Worm (Caenorhabditis elegans) whole organism, mixed stage, embryonic: ENCODE results near the gene spig-7.

Experiments used
- M03D4.4 ChIP-seq: sonication (generic microtip); optimal IDR thresholded peaks from 2 replicates; lab custom pipeline; 2017; ENCODE audit warnings: mild to moderate bottlenecking, missing genetic modification characterization, missing compliant biosample characterization
- bed-3 ChIP-seq: fragments of 200-800 bp; sonication (Bioruptor generic); optimal IDR thresholded peaks from 3 replicates; lab custom pipeline; 2018; ENCODE audit warnings: mild to moderate bottlenecking, missing genetic modification characterization, moderate library complexity, missing compliant biosample characterization
- blmp-1 ChIP-seq: fragments of 150-350 bp; optimal IDR thresholded peaks from 2 replicates; lab custom pipeline; 2014; ENCODE audit warnings: missing biosample characterization, missing genetic modification characterization
- ceh-39 ChIP-seq: fragments of 150-350 bp; optimal IDR thresholded peaks from 2 replicates; lab custom pipeline; 2014; ENCODE audit warnings: missing biosample characterization, missing genetic modification characterization
- ceh-43 ChIP-seq: fragments of 200-800 bp; sonication (Bioruptor generic); optimal IDR thresholded peaks from 2 replicates; lab custom pipeline; 2018; ENCODE audit warnings: mild to moderate bottlenecking, missing genetic modification characterization, moderate library complexity, missing compliant biosample characterization
- ceh-83 ChIP-seq: fragments of 200-800 bp; sonication (Bioruptor generic); optimal IDR thresholded peaks from 2 replicates; lab custom pipeline; 2018; ENCODE audit warnings: mild to moderate bottlenecking, missing genetic modification characterization, missing compliant biosample characterization
- ces-1 ChIP-seq: fragments of 150-350 bp; optimal IDR thresholded peaks from 2 replicates; lab custom pipeline; 2014; ENCODE audit warnings: missing biosample characterization, missing genetic modification reagents, missing genetic modification characterization
- cnd-1 ChIP-seq: fragments of 200-800 bp; sonication (Bioruptor generic); optimal IDR thresholded peaks from 2 replicates; lab custom pipeline; 2018; ENCODE audit warnings: mild to moderate bottlenecking, missing genetic modification characterization, missing compliant biosample characterization
- elt-3 ChIP-seq: fragments of 150-350 bp; optimal IDR thresholded peaks from 2 replicates; lab custom pipeline; 2014; ENCODE audit warnings: missing biosample characterization, missing genetic modification characterization
- flh-1 ChIP-seq: fragments of 200-800 bp; sonication (Bioruptor generic); optimal IDR thresholded peaks from 2 replicates; lab custom pipeline; 2018; ENCODE audit warnings: mild to moderate bottlenecking, missing genetic modification characterization, moderate library complexity, missing compliant biosample characterization
- ham-2 ChIP-seq: fragments of 200-800 bp; sonication (Bioruptor generic); optimal IDR thresholded peaks from 2 replicates; lab custom pipeline; 2018; ENCODE audit warnings: mild to moderate bottlenecking, missing genetic modification characterization, missing compliant biosample characterization
- hlh-1 ChIP-seq: fragments of 150-350 bp; optimal IDR thresholded peaks from 2 replicates; lab custom pipeline; 2014; ENCODE audit warnings: missing biosample characterization, missing genetic modification reagents, missing genetic modification characterization
- lin-13 ChIP-seq: fragments of 150-350 bp; optimal IDR thresholded peaks from 2 replicates; lab custom pipeline; 2014; ENCODE audit warnings: missing biosample characterization, missing genetic modification characterization
- lin-32 ChIP-seq: fragments of 200-800 bp; sonication (Bioruptor generic); optimal IDR thresholded peaks from 2 replicates; lab custom pipeline; 2018; ENCODE audit warnings: mild to moderate bottlenecking, missing genetic modification characterization, missing compliant biosample characterization
- lsy-2 ChIP-seq: fragments of 150-350 bp; optimal IDR thresholded peaks from 2 replicates; lab custom pipeline; 2014; ENCODE audit warnings: missing biosample characterization, missing genetic modification characterization
- mab-5 ChIP-seq: fragments of 150-350 bp; optimal IDR thresholded peaks from 2 replicates; lab custom pipeline; 2014; ENCODE audit warnings: missing biosample characterization, missing genetic modification characterization
- nhr-12 ChIP-seq: fragments of 150-350 bp; optimal IDR thresholded peaks from 2 replicates; lab custom pipeline; 2014; ENCODE audit warnings: missing biosample characterization, missing genetic modification characterization
- nhr-2 ChIP-seq: fragments of 150-350 bp; optimal IDR thresholded peaks from 2 replicates; lab custom pipeline; 2014; ENCODE audit warnings: missing biosample characterization, missing genetic modification characterization
- nhr-237 ChIP-seq: fragments of 150-350 bp; optimal IDR thresholded peaks from 2 replicates; lab custom pipeline; 2014; ENCODE audit warnings: missing biosample characterization, missing genetic modification characterization
- nhr-28 ChIP-seq: fragments of 150-350 bp; optimal IDR thresholded peaks from 2 replicates; lab custom pipeline; 2014; ENCODE audit warnings: missing biosample characterization, missing genetic modification characterization
- nhr-76 ChIP-seq: sonication (generic microtip); optimal IDR thresholded peaks from 2 replicates; lab custom pipeline; 2017; ENCODE audit warnings: missing biosample characterization, missing genetic modification characterization
- sem-2 ChIP-seq: fragments of 200-800 bp; sonication (Bioruptor generic); optimal IDR thresholded peaks from 2 replicates; lab custom pipeline; 2018; ENCODE audit warnings: mild to moderate bottlenecking, missing genetic modification characterization, missing compliant biosample characterization
- sptf-1 ChIP-seq: sonication (generic microtip); optimal IDR thresholded peaks from 2 replicates; lab custom pipeline; 2017; ENCODE audit warnings: mild to moderate bottlenecking, missing genetic modification characterization, moderate library complexity, missing compliant biosample characterization
- tbx-8 ChIP-seq: fragments of 200-800 bp; sonication (Bioruptor generic); optimal IDR thresholded peaks from 2 replicates; lab custom pipeline; 2018; ENCODE audit warnings: mild to moderate bottlenecking, missing genetic modification characterization, moderate library complexity, missing compliant biosample characterization
- unc-120 ChIP-seq: sonication (generic microtip); optimal IDR thresholded peaks from 2 replicates; lab custom pipeline; 2017; ENCODE audit warnings: missing genetic modification characterization, missing compliant biosample characterization; ENCODE audit not compliant: poor library complexity, severe bottlenecking
- unc-39 ChIP-seq: fragments of 150-350 bp; optimal IDR thresholded peaks from 2 replicates; lab custom pipeline; 2014; ENCODE audit warnings: missing biosample characterization, missing genetic modification characterization
- unc-62 ChIP-seq: fragments of 150-350 bp; optimal IDR thresholded peaks from 2 replicates; lab custom pipeline; 2014; ENCODE audit warnings: missing biosample characterization, missing genetic modification reagents, missing genetic modification characterization
- ztf-11 ChIP-seq: fragments of 150-350 bp; optimal IDR thresholded peaks from 2 replicates; lab custom pipeline; 2014; ENCODE audit warnings: missing biosample characterization, missing genetic modification characterization

spig-7 gene

ce11 chrV:1451334-1451733, 43.2 kb upstream of the spig-7 start, which contains the start of gene srj-23:
Gene srj-23 (plus strand): TSS chrV:1451634.
- TF ChIP-seq M03D4.4 (tag; lab: Kevin White, UChicago) (no peak), ceh-83 (no peak), ham-2 (GFP tag; lab: Kevin White, UChicago) (no peak), sem-2 (no peak), nhr-12 (tag; lab: Kevin White, UChicago) (no peak), blmp-1 (tag; lab: Kevin White, UChicago) (no peak), ces-1 (GFP tag; lab: Kevin White, UChicago) (no peak), lsy-2 (no peak)

- no peak for TF ChIP-seq ham-2 (GFP tag; lab: Kevin White, UChicago)
These were observed 39.8 kb upstream of the spig-7 start, which contains the start of gene chil-14 for ce11 chrV:1454762-1455161. Gene chil-14 (plus strand): TSS chrV:1455062.

ce11 chrV:1455280-1455679, 39.3 kb upstream of the spig-7 start:
- TF ChIP-seq sptf-1 (tag; lab: Kevin White, UChicago): no peak
- no peak for TF ChIP-seq bed-3 (GFP tag; lab: Kevin White, UChicago)
- TF ChIP-seq nhr-76 (tag; lab: Kevin White, UChicago): no peak
- TF ChIP-seq nhr-12 (tag; lab: Kevin White, UChicago): no peak
- no peak for TF ChIP-seq blmp-1 (tag; lab: Kevin White, UChicago)
- TF ChIP-seq cnd-1 (tag; lab: Kevin White, UChicago): no peak

DNA sequence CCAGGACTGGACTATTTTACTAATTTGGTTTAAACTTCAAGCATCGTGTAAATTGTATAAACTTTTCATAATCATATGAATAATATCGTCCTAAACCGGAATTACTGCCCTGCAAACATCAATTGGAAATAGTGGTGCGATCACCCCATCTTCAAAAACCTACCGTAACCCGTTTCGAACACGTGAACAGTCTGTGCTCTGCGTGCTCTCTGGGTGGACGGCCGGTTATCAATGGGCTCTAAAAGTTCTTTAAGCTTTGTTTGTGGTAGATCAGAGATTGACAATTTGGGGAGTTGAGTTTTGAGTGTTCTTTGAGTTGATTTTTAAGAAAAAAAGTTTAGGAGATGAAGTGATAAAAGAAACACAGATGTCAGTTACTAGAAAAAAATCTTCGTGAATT, 38.0 kb upstream of the spig-7 start:
- no peak for TF ChIP-seq nhr-28 (tag; lab: Kevin White, UChicago)
- TF ChIP-seq ham-2 (GFP tag; lab: Kevin White, UChicago): no peak
- no peak for TF ChIP-seq M03D4.4 (tag; lab: Kevin White, UChicago)
- TF ChIP-seq mab-5 (tag; lab: Kevin White, UChicago): no peak
- TF ChIP-seq hlh-1 (tag; lab: Kevin White, UChicago): no peak
- no peak for TF ChIP-seq blmp-1 (tag; lab: Kevin White, UChicago)
- no peak for TF ChIP-seq bed-3 (GFP tag; lab: Kevin White, UChicago)
- TF ChIP-seq lin-32 (GFP tag; lab: Kevin White, UChicago): no peak

DNA sequence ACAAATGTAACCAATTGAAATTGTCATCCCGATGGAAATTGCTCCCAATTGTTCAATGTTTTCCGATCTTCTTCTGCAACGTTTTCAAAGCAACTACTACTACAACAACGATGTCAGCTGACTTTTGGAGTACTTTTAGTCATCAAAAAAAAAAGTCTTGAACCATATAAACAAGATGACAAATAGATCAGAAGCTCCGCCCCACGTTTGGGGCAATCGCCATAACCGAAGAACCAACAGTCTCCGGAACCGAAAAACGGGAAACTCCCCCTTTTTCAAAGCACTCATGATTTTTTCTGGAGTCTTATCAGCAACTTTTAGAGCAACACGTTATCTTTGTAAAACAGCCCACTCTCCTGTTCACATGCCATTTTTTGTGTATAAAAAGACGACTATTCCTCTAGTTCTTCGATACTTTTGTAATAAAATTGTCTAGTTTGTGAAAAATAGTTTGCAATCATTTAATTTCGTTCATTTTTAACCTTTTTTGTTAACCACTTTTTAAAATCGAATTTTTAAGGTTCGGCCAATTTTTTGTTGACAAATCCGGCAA, 35.1 kb upstream of the spig-7 start:
- TF ChIP-seq elt-3 (tag; lab: Kevin White, UChicago) (no peak), flh-1 (GFP tag; lab: Kevin White, UChicago) (no peak), tbx-8 (no peak), ceh-39 (no peak), unc-39 (tag; lab: Kevin White, UChicago) (no peak), lin-32 (GFP tag; lab: Kevin White, UChicago) (no peak), ceh-43 (no peak), nhr-76 (tag; lab: Kevin White, UChicago) (no peak), blmp-1 (tag; lab: Kevin White, UChicago) (no peak), bed-3 (GFP tag; lab: Kevin White, UChicago) (no peak), lin-13 (no peak), nhr-2 (tag; lab: Kevin White, UChicago) (no peak), ham-2 (GFP tag; lab: Kevin White, UChicago) (no peak), ces-1 (GFP tag; lab: Kevin White, UChicago) (no peak), nhr-237 (tag; lab: Kevin White, UChicago) (no peak), unc-120 (tag; lab: Kevin White, UChicago) (no peak), hlh-1 (tag; lab: Kevin White, UChicago) (no peak), unc-62 (no peak), cnd-1 (tag; lab: Kevin White, UChicago) (no peak), lsy-2 (no peak)

DNA sequence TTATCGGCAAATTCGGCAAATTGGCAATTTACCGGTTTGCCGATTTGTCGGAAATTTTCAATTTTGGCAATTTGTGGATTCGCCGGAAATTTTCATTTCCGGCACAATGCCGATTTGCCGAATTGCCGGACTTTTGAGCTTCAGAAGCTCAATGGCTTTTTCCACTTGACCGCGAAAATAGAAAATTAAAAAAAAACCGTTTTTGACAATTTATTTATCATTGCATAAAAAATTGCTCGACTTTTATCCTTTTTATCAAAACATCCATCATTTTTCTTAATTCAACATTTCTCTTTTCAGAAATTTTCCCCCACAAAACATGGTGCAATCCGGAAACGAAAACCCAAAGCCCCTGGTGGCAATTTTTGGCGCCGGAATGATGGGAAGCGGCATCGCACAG, 34.5 kb upstream of the spig-7 start, which contains the start of gene hacd-1:
hacd-1 (plus strand) TSS at position 301 of the 400 bp plus-strand sequence.
- TF ChIP-seq ztf-11 (no peak), tbx-8 (no peak), ceh-39 (no peak), lsy-2 (no peak), nhr-237 (tag; lab: Kevin White, UChicago) (no peak), lin-32 (GFP tag; lab: Kevin White, UChicago) (no peak)
